Worm (Caenorhabditis elegans): Measurements from ENCODE around the gene nhr-136.

nhr-136 gene

DNA sequence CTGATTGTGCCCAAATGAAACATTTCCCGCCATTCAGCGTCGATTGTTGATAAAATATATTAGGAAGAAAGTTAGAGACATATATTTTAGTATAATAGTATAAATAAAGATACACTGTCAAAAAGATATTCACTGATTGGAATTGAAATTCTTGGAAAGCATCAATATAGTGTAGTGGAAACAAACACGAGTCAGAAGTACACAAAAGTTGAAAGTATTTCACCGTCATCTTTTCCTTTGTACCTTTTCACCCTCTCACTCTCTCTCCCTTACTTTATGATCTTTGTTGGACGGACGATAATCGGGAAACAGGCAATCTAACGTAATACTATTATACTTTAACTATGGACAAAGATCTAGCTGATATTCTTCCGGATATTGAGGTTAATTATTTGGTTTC is 12.9 kb upstream of the nhr-136 start, which contains the start of gene nhr-208:
Gene nhr-208 (plus strand): TSS at position 288 of the 400 bp plus-strand sequence.
- TF ChIP-seq sma-9 (GFP tag; optimal IDR thresholded peaks at IDR 0.05), result peak; percentile 11
- TF ChIP-seq sma-9 (tag; optimal IDR thresholded peaks at IDR 0.05), result no peak
- TF ChIP-seq skn-1 (tag; optimal IDR thresholded peaks at IDR 0.05), result no peak
- TF ChIP-seq fos-1 (tag; optimal IDR thresholded peaks at IDR 0.05), result peak; percentile 11

- TF ChIP-seq nhr-129 (tag; optimal IDR thresholded peaks at IDR 0.05) (peak; percentile 9), ztf-11 (tag; optimal IDR thresholded peaks at IDR 0.05) (no peak), nhr-12 (tag; optimal IDR thresholded peaks at IDR 0.05) (no peak), sma-9 (GFP tag; optimal IDR thresholded peaks at IDR 0.05) (peak; percentile 60), sma-9 (tag; optimal IDR thresholded peaks at IDR 0.05) (no peak), fos-1 (tag; optimal IDR thresholded peaks at IDR 0.05) (peak; percentile 72)
Observed at ce11 chrV:12095865-12096264, 11.1 kb upstream of the nhr-136 start, which contains the start of gene nhr-207. Gene nhr-207, plus strand, starts transcription at chrV:12096146.

DNA sequence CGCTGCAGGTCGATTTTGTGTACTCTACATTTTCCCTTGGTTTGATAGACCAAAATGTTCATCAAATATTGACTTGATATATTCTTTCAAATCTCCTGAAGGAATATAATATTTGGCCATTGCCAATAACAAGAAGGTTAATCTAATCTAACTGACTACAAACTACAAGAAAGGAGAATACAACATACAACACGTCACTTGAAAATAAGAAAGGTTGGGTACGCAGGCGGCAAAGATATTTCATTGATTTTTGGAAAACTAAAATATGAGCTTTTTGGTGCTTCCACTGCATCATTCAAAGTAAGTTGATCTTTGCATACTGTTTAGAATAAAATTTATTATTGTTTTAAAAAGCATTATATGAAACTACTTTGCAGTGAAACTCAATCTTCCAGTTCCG is 8.8 kb upstream of the nhr-136 start, which contains the start of gene nhr-209:
Gene nhr-209 (plus strand): TSS at position 27 of the 400 bp plus-strand sequence.
- no peak for TF ChIP-seq Y55F3AM.14 (GFP tag; optimal IDR thresholded peaks at IDR 0.05)
- no peak for TF ChIP-seq nhr-25 (tag; optimal IDR thresholded peaks at IDR 0.05)
- no peak for TF ChIP-seq gmeb-1 (tag; optimal IDR thresholded peaks at IDR 0.05)
- no peak for TF ChIP-seq lsy-2 (tag; optimal IDR thresholded peaks at IDR 0.05)
- no peak for TF ChIP-seq mbf-1 (tag; optimal IDR thresholded peaks at IDR 0.05)
- no peak for TF ChIP-seq ztf-1 (GFP tag; conservative IDR thresholded peaks at IDR 0.05)
- no peak for TF ChIP-seq elt-3 (tag; optimal IDR thresholded peaks at IDR 0.05)
- no peak for TF ChIP-seq unc-55 (GFP tag; optimal IDR thresholded peaks at IDR 0.05)
- no peak for TF ChIP-seq ZK546.5 (tag; optimal IDR thresholded peaks at IDR 0.05)
- no peak for TF ChIP-seq fos-1 (tag; optimal IDR thresholded peaks at IDR 0.05)

DNA sequence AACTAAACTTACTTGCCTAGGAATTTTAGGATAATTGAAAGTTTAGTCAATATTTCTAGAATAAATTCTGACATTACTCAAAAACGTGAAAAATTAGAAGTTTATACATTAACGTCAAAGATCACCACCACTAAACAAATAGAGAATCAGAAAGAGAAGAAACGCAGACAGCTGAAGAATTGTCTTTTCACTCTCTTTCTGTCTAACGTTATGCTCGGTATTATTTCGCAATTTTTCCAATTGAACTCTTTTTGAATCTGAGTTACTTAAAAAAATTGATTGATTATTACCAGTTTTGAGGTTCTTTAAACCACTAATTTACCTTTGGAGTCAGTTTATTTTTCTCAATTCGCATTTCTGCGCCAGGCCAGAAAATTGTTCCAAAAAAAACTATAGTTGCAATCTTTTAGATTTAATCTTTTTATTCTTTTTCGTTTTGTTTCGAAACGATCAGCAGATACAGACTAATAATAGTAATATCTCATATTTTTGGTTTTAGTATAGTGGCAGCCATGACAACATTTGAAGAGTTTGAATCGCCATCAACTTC is 6.1 kb upstream of the nhr-136 start, which contains the start of gene nhr-154:
Gene nhr-154 (plus strand): TSS at position 500 of the 550 bp plus-strand sequence.
- TF ChIP-seq unc-55 (GFP tag; optimal IDR thresholded peaks at IDR 0.05), result peak; percentile 74
- TF ChIP-seq gmeb-1 (tag; optimal IDR thresholded peaks at IDR 0.05), result no peak
- peak; percentile 42 for TF ChIP-seq crh-2 (tag; optimal IDR thresholded peaks at IDR 0.05)
- TF ChIP-seq egl-27 (tag; optimal IDR thresholded peaks at IDR 0.05), result no peak
- no peak for TF ChIP-seq snpc-4 (tag; optimal IDR thresholded peaks at IDR 0.05)
- no peak for TF ChIP-seq sma-3 (GFP tag; optimal IDR thresholded peaks at IDR 0.05)
- TF ChIP-seq nhr-12 (tag; optimal IDR thresholded peaks at IDR 0.05), result no peak
- peak; percentile 72 for TF ChIP-seq sma-9 (GFP tag; optimal IDR thresholded peaks at IDR 0.05)
- TF ChIP-seq sma-9 (tag; optimal IDR thresholded peaks at IDR 0.05), result no peak
- no peak for TF ChIP-seq sem-4 (tag; optimal IDR thresholded peaks at IDR 0.05)
- TF ChIP-seq alr-1 (tag; optimal IDR thresholded peaks at IDR 0.05), result no peak
- TF ChIP-seq skn-1 (tag; optimal IDR thresholded peaks at IDR 0.05), result peak; percentile 45
- TF ChIP-seq C34F6.9 (tag; optimal IDR thresholded peaks at IDR 0.05), result peak; percentile 65
- TF ChIP-seq mab-5 (tag; optimal IDR thresholded peaks at IDR 0.05), result no peak
- peak; percentile 23 for TF ChIP-seq fos-1 (tag; optimal IDR thresholded peaks at IDR 0.05)
- no peak for TF ChIP-seq ama-1 (optimal IDR thresholded peaks at IDR 0.05)
- no peak for TF ChIP-seq dmd-4 (tag; optimal IDR thresholded peaks at IDR 0.05)
- peak; percentile 22 for TF ChIP-seq nhr-25 (tag; optimal IDR thresholded peaks at IDR 0.05)
- no peak for TF ChIP-seq lin-11 (tag; optimal IDR thresholded peaks at IDR 0.05)
- no peak for TF ChIP-seq nhr-77 (tag; optimal IDR thresholded peaks at IDR 0.05)
- TF ChIP-seq nhr-129 (tag; optimal IDR thresholded peaks at IDR 0.05), result peak; percentile 25
- no peak for TF ChIP-seq ZK546.5 (tag; optimal IDR thresholded peaks at IDR 0.05)
- no peak for TF ChIP-seq mdl-1 (tag; optimal IDR thresholded peaks at IDR 0.05)
- TF ChIP-seq lsy-2 (tag; optimal IDR thresholded peaks at IDR 0.05), result peak in 1 of 2 experiments; percentile 50
- TF ChIP-seq nhr-23 (tag; optimal IDR thresholded peaks at IDR 0.05), result no peak
- no peak for TF ChIP-seq ztf-1 (GFP tag; conservative IDR thresholded peaks at IDR 0.05)
- TF ChIP-seq ceh-16 (tag; optimal IDR thresholded peaks at IDR 0.05), result no peak
- no peak for TF ChIP-seq ztf-4 (tag; optimal IDR thresholded peaks at IDR 0.05)
- TF ChIP-seq nhr-11 (tag; optimal IDR thresholded peaks at IDR 0.05), result no peak

DNA sequence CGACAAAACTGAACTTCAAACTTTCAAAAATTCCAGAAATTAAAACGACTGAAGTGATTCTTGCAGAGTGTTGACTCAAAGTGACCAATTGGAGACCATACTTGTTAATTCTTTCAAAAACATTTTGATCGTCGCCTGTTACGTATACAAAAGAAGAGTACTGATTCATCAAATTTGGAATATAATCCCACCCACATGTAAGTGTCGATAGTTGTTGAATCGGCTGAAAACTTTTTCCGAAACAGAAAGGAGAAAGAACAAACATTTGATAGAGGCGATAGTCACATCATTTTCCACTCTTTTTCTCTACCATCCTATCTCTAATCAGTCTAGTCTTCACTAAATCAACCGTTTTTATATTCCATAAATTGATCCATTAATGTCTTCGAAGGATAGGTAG is 3.0 kb upstream of the nhr-136 start, which contains the start of gene nhr-153:
Gene nhr-153 (plus strand): TSS at position 301 of the 400 bp plus-strand sequence.
- TF ChIP-seq elt-3 (tag; optimal IDR thresholded peaks at IDR 0.05) (no peak), ceh-16 (tag; optimal IDR thresholded peaks at IDR 0.05) (no peak), nhr-23 (tag; optimal IDR thresholded peaks at IDR 0.05) (no peak), nhr-77 (tag; optimal IDR thresholded peaks at IDR 0.05) (no peak), sma-9 (GFP tag; optimal IDR thresholded peaks at IDR 0.05) (no peak), sma-9 (tag; optimal IDR thresholded peaks at IDR 0.05) (no peak), nhr-10 (tag; optimal IDR thresholded peaks at IDR 0.05) (no peak), C34F6.9 (tag; optimal IDR thresholded peaks at IDR 0.05) (no peak), unc-62 (GFP tag; optimal IDR thresholded peaks at IDR 0.05) (no peak), gmeb-1 (tag; optimal IDR thresholded peaks at IDR 0.05) (no peak), lin-13 (GFP tag; optimal IDR thresholded peaks at IDR 0.05) (no peak), ztf-4 (tag; optimal IDR thresholded peaks at IDR 0.05) (no peak), blmp-1 (tag; optimal IDR thresholded peaks at IDR 0.05; ENCODE audit: insufficient read depth) (no peak), sma-3 (GFP tag; optimal IDR thresholded peaks at IDR 0.05) (no peak), ZK546.5 (tag; optimal IDR thresholded peaks at IDR 0.05) (no peak), mbf-1 (tag; optimal IDR thresholded peaks at IDR 0.05) (no peak), alr-1 (tag; optimal IDR thresholded peaks at IDR 0.05) (no peak), nhr-129 (tag; optimal IDR thresholded peaks at IDR 0.05) (no peak), ceh-82 (tag; optimal IDR thresholded peaks at IDR 0.05) (no peak)

Measured in whole organism, L2 larva.